Worm (Caenorhabditis elegans) whole organism, early embryonic: ENCODE measurements around the gene spat-1.

Experiments
- aly-1 ChIP-seq: sonication (generic microtip); optimal IDR thresholded peaks from 2 replicates; lab custom pipeline; 2016; ENCODE audit warnings: missing genetic modification characterization, missing compliant biosample characterization
- ceh-36 ChIP-seq: sonication (generic microtip); optimal IDR thresholded peaks from 2 replicates; lab custom pipeline; 2016; ENCODE audit warnings: missing genetic modification characterization, inconsistent platforms, missing compliant biosample characterization
- ets-7 ChIP-seq: sonication (generic microtip); optimal IDR thresholded peaks from 2 replicates; lab custom pipeline; 2016; ENCODE audit warnings: missing genotype, missing genetic modification characterization, missing compliant biosample characterization
- flt-1 ChIP-seq: fragments of 200-800 bp; sonication (Bioruptor generic); IDR thresholded peaks from 2 replicates; pipeline ENCODE4 v1.3.6; 2022; ENCODE audit warnings: missing genetic modification characterization, missing compliant biosample characterization
- pes-1 ChIP-seq: fragments of 200-800 bp; sonication (Bioruptor generic); IDR thresholded peaks from 2 replicates; pipeline ENCODE4 v1.3.6; 2022; ENCODE audit warnings: missing genetic modification reagents, missing genetic modification characterization, missing compliant biosample characterization
- tbx-37 ChIP-seq: fragments of 200-800 bp; sonication (Bioruptor generic); conservative IDR thresholded peaks from 2 replicates; pipeline ENCODE4 v1.3.6; 2022; ENCODE audit warnings: missing genetic modification reagents, missing genetic modification characterization, missing compliant biosample characterization
- tra-4 ChIP-seq: sonication (generic microtip); optimal IDR thresholded peaks from 2 replicates; lab custom pipeline; 2017; ENCODE audit warnings: missing genetic modification characterization, missing compliant biosample characterization

DNA sequence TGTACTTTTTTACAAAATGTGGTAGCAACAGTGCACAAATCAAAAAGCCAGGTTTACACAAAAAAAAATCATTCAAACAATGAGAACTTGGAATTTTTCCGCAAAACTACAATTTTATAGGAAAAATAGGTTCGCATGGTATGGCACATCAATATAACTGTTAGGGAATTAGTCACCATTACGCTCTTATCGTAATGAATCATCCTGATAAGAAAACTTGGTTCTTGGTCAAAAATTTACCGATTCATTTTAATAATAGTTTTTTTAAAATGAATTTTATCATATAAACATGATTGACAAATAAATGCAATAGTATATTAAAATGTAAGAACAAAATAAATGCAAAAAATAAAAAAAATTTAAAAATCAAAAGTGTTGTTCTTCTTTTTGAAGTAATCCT is 12.0 kb downstream of the spat-1 start:
- TF ChIP-seq ceh-36 (no peak), tbx-37 (GFP tag; lab: Robert Waterston, UW) (no peak), tra-4 (no peak), ets-7 (no peak), aly-1 (tag; lab: Kevin White, UChicago) (no peak), flt-1 (no peak), pes-1 (GFP tag; lab: Robert Waterston, UW) (no peak)
